Fruit fly (Drosophila melanogaster) whole organism, embryonic: ENCODE results near the gene Sptz.

Experiments
- Bdp1 ChIP-seq: fragments of 200-800 bp; sonication (Bioruptor generic); optimal IDR thresholded peaks from 3 replicates; lab custom pipeline; 2016; ENCODE audit warnings: missing biosample characterization, missing genetic modification characterization
- Bgb ChIP-seq: fragments of 200-800 bp; sonication (Bioruptor generic); IDR thresholded peaks from 2 replicates; pipeline ENCODE4 v1.3.6; 2022; ENCODE audit warnings: missing biosample characterization, missing genetic modification characterization; ENCODE audit not compliant: partially characterized antibody
- CG10321 ChIP-seq: fragments of 200-800 bp; sonication (Bioruptor generic); IDR thresholded peaks from 2 replicates; pipeline ENCODE4 v1.3.6; 2022; ENCODE audit warnings: missing biosample characterization, missing genetic modification characterization
- CG10366 ChIP-seq: fragments of 200-800 bp; sonication (Bioruptor generic); IDR thresholded peaks from 2 replicates; pipeline ENCODE4 v1.3.6; 2022; ENCODE audit warnings: missing biosample characterization, missing genetic modification characterization
- CG11695 ChIP-seq: fragments of 200-800 bp; sonication (Bioruptor generic); IDR thresholded peaks from 3 replicates; pipeline ENCODE4 v1.3.6; 2022; ENCODE audit warnings: missing biosample characterization, missing genetic modification characterization
- CG12659 ChIP-seq: fragments of 200-800 bp; sonication (Bioruptor generic); optimal IDR thresholded peaks from 3 replicates; lab custom pipeline; 2017; ENCODE audit warnings: mild to moderate bottlenecking, missing biosample characterization, missing genetic modification reagents, missing genetic modification characterization
- CG14014 ChIP-seq: fragments of 200-800 bp; sonication (Bioruptor generic); IDR thresholded peaks from 2 replicates; pipeline ENCODE4 v1.3.6; 2022; ENCODE audit warnings: missing biosample characterization, missing genetic modification characterization
- CG18476 ChIP-seq: fragments of 200-800 bp; sonication (Bioruptor generic); optimal IDR thresholded peaks from 2 replicates; lab custom pipeline; 2016; ENCODE audit warnings: missing biosample characterization, mild to moderate bottlenecking, missing genetic modification characterization
- CG2712 ChIP-seq: fragments of 200-800 bp; optimal IDR thresholded peaks from 3 replicates; lab custom pipeline; 2019; ENCODE audit warnings: missing biosample characterization, mild to moderate bottlenecking, missing genetic modification characterization, moderate library complexity
- CG30431 ChIP-seq: fragments of 200-800 bp; sonication (Bioruptor generic); optimal IDR thresholded peaks from 2 replicates; lab custom pipeline; 2017; ENCODE audit warnings: missing biosample characterization, missing genetic modification characterization
- CG31365 ChIP-seq: fragments of 200-800 bp; sonication (Bioruptor generic); optimal IDR thresholded peaks from 2 replicates; lab custom pipeline; 2018; ENCODE audit warnings: missing biosample characterization, mild to moderate bottlenecking, missing genetic modification characterization
- CG3726 ChIP-seq: fragments of 200-800 bp; sonication (Bioruptor generic); IDR thresholded peaks from 3 replicates; pipeline ENCODE4, ENCODE4 v1.3.6; 2022; ENCODE audit warnings: missing biosample characterization, missing genetic modification characterization
- CG4282 ChIP-seq: fragments of 200-800 bp; sonication (Bioruptor generic); optimal IDR thresholded peaks from 2 replicates; lab custom pipeline; 2016; ENCODE audit warnings: missing biosample characterization, missing genetic modification characterization
- CG4360 ChIP-seq: fragments of 200-800 bp; sonication (Bioruptor generic); IDR thresholded peaks from 2 replicates; pipeline ENCODE4 v1.3.6; 2022; ENCODE audit warnings: missing biosample characterization, missing genetic modification characterization
- CG4707 ChIP-seq: fragments of 200-800 bp; sonication (Bioruptor generic); optimal IDR thresholded peaks from 2 replicates; lab custom pipeline; 2018; ENCODE audit warnings: missing biosample characterization, mild to moderate bottlenecking, missing genetic modification characterization, moderate library complexity
- CG4820 ChIP-seq: fragments of 200-800 bp; sonication (Bioruptor generic); optimal IDR thresholded peaks from 3 replicates; lab custom pipeline; 2016; ENCODE audit warnings: missing biosample characterization, missing genetic modification characterization
- CG6854 ChIP-seq: fragments of 200-800 bp; sonication (Bioruptor generic); optimal IDR thresholded peaks from 3 replicates; lab custom pipeline; 2017; ENCODE audit warnings: missing biosample characterization, mild to moderate bottlenecking, missing genetic modification characterization
- CG8281 ChIP-seq: fragments of 200-800 bp; sonication (Bioruptor generic); optimal IDR thresholded peaks from 2 replicates; lab custom pipeline; 2018; ENCODE audit warnings: missing biosample characterization, mild to moderate bottlenecking, missing genetic modification characterization, moderate library complexity
- CG9797 ChIP-seq: fragments of 200-800 bp; sonication (Bioruptor generic); optimal IDR thresholded peaks from 3 replicates; lab custom pipeline; 2018; ENCODE audit warnings: missing biosample characterization, mild to moderate bottlenecking, missing genetic modification characterization
- Camta ChIP-seq: fragments of 200-800 bp; sonication (Bioruptor generic); optimal IDR thresholded peaks from 2 replicates; lab custom pipeline; 2016; ENCODE audit warnings: missing biosample characterization, missing genetic modification characterization
- Doc3 ChIP-seq: fragments of 200-800 bp; sonication (Bioruptor generic); IDR thresholded peaks from 3 replicates; pipeline ENCODE4 v1.3.6; 2022; ENCODE audit warnings: missing biosample characterization, missing genetic modification characterization; ENCODE audit not compliant: partially characterized antibody
- Eip74EF ChIP-seq, 2 experiments: fragments of 200-800 bp in 1 of 2; fragments of >200 bp in 1 of 2; sonication (Bioruptor generic) in 1 of 2; optimal IDR thresholded peaks; 2 replicates each; lab custom pipeline; 2017 to 2019; ENCODE audit warnings: missing biosample characterization in 2 of 2, missing genetic modification characterization in 2 of 2, mild to moderate bottlenecking in 1 of 2, moderate library complexity in 1 of 2
- Ets97D ChIP-seq: fragments of 200-800 bp; sonication (Bioruptor generic); optimal IDR thresholded peaks from 3 replicates; lab custom pipeline; 2016; ENCODE audit warnings: missing biosample characterization, missing genetic modification characterization
- HLH54F ChIP-seq: fragments of 200-800 bp; sonication (Bioruptor generic); optimal IDR thresholded peaks from 3 replicates; lab custom pipeline; 2016; ENCODE audit warnings: missing biosample characterization, missing genetic modification characterization
- HLHmδ ChIP-seq: fragments of 200-800 bp; sonication (Bioruptor generic); optimal IDR thresholded peaks from 2 replicates; lab custom pipeline; 2018; ENCODE audit warnings: missing biosample characterization, mild to moderate bottlenecking, missing genetic modification characterization, moderate library complexity
- Hr3 ChIP-seq: fragments of 200-800 bp; sonication (Bioruptor generic); optimal IDR thresholded peaks from 3 replicates; lab custom pipeline; 2016; ENCODE audit warnings: missing biosample characterization, missing genetic modification characterization
- Hr51 ChIP-seq, 2 experiments: fragments of 200-800 bp; sonication (Bioruptor generic); optimal IDR thresholded peaks; 2 replicates in 1 of 2; 3 replicates in 1 of 2; lab custom pipeline; 2016 to 2018; ENCODE audit warnings: missing biosample characterization in 2 of 2, missing genetic modification characterization in 2 of 2, mild to moderate bottlenecking in 1 of 2, moderate library complexity in 1 of 2
- Lim3 ChIP-seq: fragments of 200-800 bp; sonication (Bioruptor generic); IDR thresholded peaks from 2 replicates; pipeline ENCODE4 v1.3.6; 2022; ENCODE audit warnings: missing biosample characterization, missing genetic modification characterization
- MTF-1 ChIP-seq: fragments of 200-800 bp; sonication (Bioruptor generic); optimal IDR thresholded peaks from 2 replicates; lab custom pipeline; 2018; ENCODE audit warnings: missing biosample characterization, mild to moderate bottlenecking, missing genetic modification characterization, borderline replicate concordance
- Med ChIP-seq: fragments of 200-800 bp; sonication (Bioruptor generic); peaks from one replicate; lab custom pipeline; 2016; ENCODE audit warnings: missing biosample characterization, missing genetic modification characterization, mild to moderate bottlenecking, inconsistent platforms, moderate library complexity
- Scr ChIP-seq: fragments of 200-800 bp; sonication (Bioruptor generic); IDR thresholded peaks from 2 replicates; pipeline ENCODE4 v1.3.6; 2022; ENCODE audit warnings: missing biosample characterization, missing genetic modification characterization; ENCODE audit not compliant: partially characterized antibody
- ash1 ChIP-seq: fragments of 200-800 bp; sonication (Bioruptor generic); optimal IDR thresholded peaks from 2 replicates; lab custom pipeline; 2018; ENCODE audit warnings: missing biosample characterization, mild to moderate bottlenecking, missing genetic modification characterization
- cas ChIP-seq: fragments of 200-800 bp; sonication (Bioruptor generic); IDR thresholded peaks from 2 replicates; pipeline ENCODE4 v1.3.6; 2022; ENCODE audit warnings: missing biosample characterization, missing genetic modification characterization
- da ChIP-seq: fragments of 200-800 bp; sonication (Bioruptor generic); optimal IDR thresholded peaks from 2 replicates; lab custom pipeline; 2016; ENCODE audit warnings: missing biosample characterization, missing genetic modification characterization
- danr ChIP-seq: fragments of 200-800 bp; sonication (Bioruptor generic); IDR thresholded peaks from 2 replicates; pipeline ENCODE4 v1.3.6; 2022; ENCODE audit warnings: missing biosample characterization, missing genetic modification characterization
- dimm ChIP-seq: fragments of 200-800 bp; sonication (Bioruptor generic); IDR thresholded peaks from 2 replicates; pipeline ENCODE4 v1.3.6; 2022; ENCODE audit warnings: missing biosample characterization, missing genetic modification characterization
- en ChIP-seq: fragments of 200-800 bp; sonication (Bioruptor generic); optimal IDR thresholded peaks from 2 replicates; lab custom pipeline; 2016; ENCODE audit warnings: missing biosample characterization, missing genetic modification characterization
- fd64A ChIP-seq: fragments of 200-800 bp; sonication (Bioruptor generic); optimal IDR thresholded peaks from 3 replicates; lab custom pipeline; 2018; ENCODE audit warnings: missing biosample characterization, mild to moderate bottlenecking, missing genetic modification characterization
- grn ChIP-seq: fragments of 200-800 bp; sonication (Bioruptor generic); optimal IDR thresholded peaks from 3 replicates; lab custom pipeline; 2017; ENCODE audit warnings: missing biosample characterization, missing genetic modification characterization
- mirr ChIP-seq: fragments of 200-800 bp; sonication (Bioruptor generic); optimal IDR thresholded peaks from 3 replicates; lab custom pipeline; 2018; ENCODE audit warnings: missing biosample characterization, mild to moderate bottlenecking, missing genetic modification characterization
- odd ChIP-seq: fragments of 200-800 bp; sonication (Bioruptor generic); optimal IDR thresholded peaks from 2 replicates; lab custom pipeline; 2017; ENCODE audit warnings: missing biosample characterization, mild to moderate bottlenecking, missing genetic modification characterization
- pfk ChIP-seq: fragments of 200-800 bp; sonication (Bioruptor generic); optimal IDR thresholded peaks from 2 replicates; lab custom pipeline; 2018; ENCODE audit warnings: missing biosample characterization, mild to moderate bottlenecking, missing genetic modification characterization, moderate library complexity
- pho ChIP-seq: fragments of 200-800 bp; sonication (Bioruptor generic); optimal IDR thresholded peaks from 2 replicates; lab custom pipeline; 2016; ENCODE audit warnings: missing biosample characterization, missing genetic modification characterization
- prd ChIP-seq, 3 experiments: fragments of >200 bp in 2 of 3; fragments of 200-800 bp in 1 of 3; sonication (Bioruptor generic) in 1 of 3; optimal IDR thresholded peaks in 2 of 3; IDR thresholded peaks in 1 of 3; 2 replicates in 2 of 3; 3 replicates in 1 of 3; pipeline versions ENCODE4 v1.3.6 to Lab custom; 2017 to 2022; ENCODE audit warnings: missing biosample characterization in 1 of 3, missing genetic modification characterization in 1 of 3
- pros ChIP-seq: fragments of 200-800 bp; sonication (Bioruptor generic); optimal IDR thresholded peaks from 3 replicates; lab custom pipeline; 2019; ENCODE audit warnings: missing biosample characterization, mild to moderate bottlenecking, missing genetic modification characterization, moderate library complexity
- ranshi ChIP-seq: fragments of 200-800 bp; sonication (Bioruptor generic); IDR thresholded peaks from 2 replicates; pipeline ENCODE4 v1.3.6; 2022; ENCODE audit warnings: missing biosample characterization, missing genetic modification characterization
- scrt ChIP-seq: fragments of 200-800 bp; sonication (Bioruptor generic); optimal IDR thresholded peaks from 2 replicates; lab custom pipeline; 2018; ENCODE audit warnings: missing biosample characterization, mild to moderate bottlenecking, missing genetic modification characterization, moderate library complexity
- sens ChIP-seq: fragments of 200-800 bp; sonication (Bioruptor generic); peaks from one replicate; lab custom pipeline; 2016; ENCODE audit warnings: missing biosample characterization, missing genetic modification characterization
- sens-2 ChIP-seq: fragments of 200-800 bp; sonication (Bioruptor generic); IDR thresholded peaks from 2 replicates; pipeline ENCODE4 v1.3.6; 2022; ENCODE audit warnings: missing biosample characterization, missing genetic modification characterization
- tna ChIP-seq: fragments of 200-800 bp; sonication (Bioruptor generic); IDR thresholded peaks from 2 replicates; pipeline ENCODE4 v1.3.6; 2022; ENCODE audit warnings: missing biosample characterization, missing genetic modification characterization; ENCODE audit not compliant: partially characterized antibody
- vvl ChIP-seq: fragments of 200-800 bp; sonication (Bioruptor generic); IDR thresholded peaks from 2 replicates; pipeline ENCODE4 v1.3.6; 2022; ENCODE audit warnings: missing biosample characterization, missing genetic modification characterization

Sptz gene

DNA sequence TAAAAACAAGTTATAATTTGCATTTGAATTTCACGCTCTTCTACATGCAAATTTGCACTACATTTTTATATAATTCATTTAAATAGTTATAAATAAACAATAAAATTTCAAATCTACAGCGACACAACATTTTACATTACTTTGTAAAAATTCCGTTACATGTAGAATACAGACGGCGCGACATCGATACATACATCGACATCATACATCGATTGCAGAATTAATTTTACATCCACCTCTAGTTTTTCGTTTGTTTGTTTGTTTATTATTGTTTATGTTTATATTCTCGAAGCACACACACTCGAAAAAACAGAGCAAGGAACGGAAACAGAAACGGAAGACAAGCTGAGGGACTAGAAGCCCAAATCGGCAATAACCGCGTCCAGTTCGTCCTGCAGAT lies 15.6 kb downstream of the Sptz start, which contains the start of gene CG17230 (continued):
- no peak for TF ChIP-seq CG4360 (GFP tag; lab: Robert Waterston, UW)
- TF ChIP-seq scrt (GFP tag; lab: Kevin White, UChicago), result no peak
- no peak for TF ChIP-seq Hr3 (GFP tag; lab: Kevin White, UChicago)
- TF ChIP-seq CG11695 (GFP tag; lab: Robert Waterston, UW), result no peak
- TF ChIP-seq CG8281, result no peak
- peak; percentile 17 for TF ChIP-seq fd64A (GFP tag; lab: Kevin White, UChicago)
- no peak for TF ChIP-seq CG30431 (GFP tag; lab: Kevin White, UChicago)
- 0 out of 2 replicates have a peak, but pooled peaks have one; percentile 8 for TF ChIP-seq vvl (GFP tag; lab: Robert Waterston, UW)
- no peak for TF ChIP-seq CG9797 (GFP tag; lab: Kevin White, UChicago)
- peak; percentile 87 for TF ChIP-seq Bgb (GFP tag; lab: Robert Waterston, UW)
- no peak for TF ChIP-seq sens-2 (GFP tag; lab: Robert Waterston, UW)
- no peak for TF ChIP-seq Bdp1 (GFP tag; lab: Kevin White, UChicago)
- peak; percentile 16 for TF ChIP-seq CG12659 (GFP tag; lab: Kevin White, UChicago)
- no peak for TF ChIP-seq ash1 (GFP tag; lab: Kevin White, UChicago)
- TF ChIP-seq CG4282 (GFP tag; lab: Kevin White, UChicago), result no peak
- TF ChIP-seq pho (GFP tag; lab: Kevin White, UChicago), result no peak
- TF ChIP-seq Med (GFP tag; lab: Kevin White, UChicago), result peak; percentile 70
- no peak for TF ChIP-seq da (GFP tag; lab: Kevin White, UChicago)
- TF ChIP-seq Camta, result no peak
- TF ChIP-seq CG31365 (tag; lab: Kevin White, UChicago), result no peak
- no peak for TF ChIP-seq dimm (GFP tag; lab: Robert Waterston, UW)
- TF ChIP-seq CG4707 (GFP tag; lab: Kevin White, UChicago), result no peak
- no peak for TF ChIP-seq MTF-1 (GFP tag; lab: Kevin White, UChicago)
- TF ChIP-seq CG14014 (GFP tag; lab: Robert Waterston, UW), result no peak
- TF ChIP-seq CG10321 (GFP tag; lab: Robert Waterston, UW), result no peak
- no peak for TF ChIP-seq en (GFP tag; lab: Kevin White, UChicago)
- TF ChIP-seq cas (GFP tag; lab: Robert Waterston, UW), result no peak
- peak; percentile 73 for TF ChIP-seq Scr
- no peak for TF ChIP-seq HLH54F (GFP tag; lab: Kevin White, UChicago)
- TF ChIP-seq CG4820, result no peak
- TF ChIP-seq tna (GFP tag; lab: Robert Waterston, UW), result peak; percentile 28; the same call in 1 of the 2 replicates
- TF ChIP-seq Eip74EF (GFP tag; optimal IDR thresholded peaks at IDR 0.05; lab: Kevin White, UChicago), result no peak
- no peak for TF ChIP-seq CG10366 (GFP tag; lab: Robert Waterston, UW)
- TF ChIP-seq Hr51 (GFP tag; optimal IDR thresholded peaks at IDR 0.05; lab: Kevin White, UChicago), result no peak
- TF ChIP-seq Ets97D (GFP tag; lab: Kevin White, UChicago), result no peak
- TF ChIP-seq CG6854, result no peak
- no peak for TF ChIP-seq danr (GFP tag; lab: Robert Waterston, UW)
- no peak for TF ChIP-seq CG3726 (GFP tag; lab: Robert Waterston, UW)
- TF ChIP-seq prd (optimal IDR thresholded peaks at IDR 0.05; lab: Kevin White, UChicago), result no peak
- no peak for TF ChIP-seq prd (GFP tag; IDR thresholded peaks at IDR 0.05; lab: Robert Waterston, UW)
- no peak for TF ChIP-seq odd (GFP tag; lab: Kevin White, UChicago)
- no peak for TF ChIP-seq Lim3
- no peak for TF ChIP-seq pfk (GFP tag; lab: Kevin White, UChicago)
- TF ChIP-seq CG18476, result no peak
- TF ChIP-seq mirr (GFP tag; lab: Kevin White, UChicago), result no peak
- TF ChIP-seq sens (GFP tag; lab: Kevin White, UChicago), result no peak
- no peak for TF ChIP-seq CG2712 (tag; lab: Kevin White, UChicago)
- TF ChIP-seq pros (GFP tag; lab: Kevin White, UChicago), result no peak
- no peak for TF ChIP-seq grn (GFP tag; lab: Kevin White, UChicago)
- TF ChIP-seq ranshi (GFP tag; lab: Robert Waterston, UW), result no peak
- peak; percentile 68 for TF ChIP-seq Doc3
- TF ChIP-seq HLHmδ (GFP tag; lab: Kevin White, UChicago), result no peak
